Worm (Caenorhabditis elegans): ENCODE measurements around the gene sre-38.

Gene sre-38

DNA sequence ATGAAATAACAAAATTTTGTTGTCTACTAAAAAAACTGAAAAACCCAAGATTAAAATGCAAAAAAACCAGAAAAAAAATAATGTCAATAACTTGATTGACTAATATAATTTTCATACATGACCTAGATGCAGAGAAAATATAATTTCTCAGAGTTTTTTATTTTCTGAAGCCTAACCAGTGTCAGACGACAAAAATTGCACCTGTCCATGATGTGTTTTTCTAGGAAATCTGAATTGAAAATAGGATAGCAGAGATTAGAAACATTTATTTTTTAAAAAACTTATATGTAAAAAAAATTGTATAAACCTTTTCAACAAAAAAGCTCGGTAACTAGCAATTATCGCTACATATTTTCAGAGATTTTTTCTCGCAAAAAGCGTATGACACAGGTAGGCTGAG lies 39.4 kb upstream of the sre-38 start:
- no peak for TF ChIP-seq F10B5.3 (tag; optimal IDR thresholded peaks at IDR 0.05)
- TF ChIP-seq rbr-2 (tag; optimal IDR thresholded peaks at IDR 0.05) = no peak
- TF ChIP-seq snpc-4 (tag; optimal IDR thresholded peaks at IDR 0.05) = no peak
- no peak for TF ChIP-seq set-16 (GFP tag; IDR thresholded peaks at IDR 0.05)
- no peak for TF ChIP-seq tra-1 (GFP tag; IDR thresholded peaks at IDR 0.05)
- TF ChIP-seq hlh-11 (tag; optimal IDR thresholded peaks at IDR 0.05) = no peak
- no peak for TF ChIP-seq daf-19 (GFP tag; conservative IDR thresholded peaks at IDR 0.05)
- TF ChIP-seq lin-38 (GFP tag; IDR thresholded peaks at IDR 0.05) = no peak
- no peak for TF ChIP-seq arid-1 (GFP tag; conservative IDR thresholded peaks at IDR 0.05)
- TF ChIP-seq nhr-25 (tag; optimal IDR thresholded peaks at IDR 0.05; ENCODE audit: borderline replicate concordance, insufficient read depth) = no peak
- TF ChIP-seq ceh-32 (tag; optimal IDR thresholded peaks at IDR 0.05; ENCODE audit: poor library complexity) = no peak
- TF ChIP-seq daf-12 (tag; optimal IDR thresholded peaks at IDR 0.05) = no peak
- no peak for TF ChIP-seq madf-9 (GFP tag; conservative IDR thresholded peaks at IDR 0.05)
- TF ChIP-seq Y48G9A.11 (GFP tag; IDR thresholded peaks at IDR 0.05) = no peak

DNA sequence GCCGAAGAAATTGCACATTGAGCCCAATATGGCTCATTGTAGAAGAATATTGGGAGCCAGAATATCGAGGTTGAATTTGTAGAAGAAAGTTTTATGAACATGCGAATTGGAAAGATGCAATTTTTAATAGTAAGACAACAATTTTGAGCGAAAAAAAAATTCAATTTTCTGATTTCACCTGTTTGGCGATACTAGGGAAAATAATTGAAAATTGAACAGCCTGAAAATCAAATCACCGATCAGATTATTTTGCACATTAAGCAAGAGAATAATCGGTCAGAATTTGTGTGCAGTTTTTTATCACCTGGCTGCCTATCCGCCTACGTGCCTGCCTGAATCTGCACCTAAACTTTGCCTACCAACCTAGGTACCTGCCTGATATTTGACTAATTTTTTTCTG lies 36.9 kb upstream of the sre-38 start, which contains the start of gene sre-26:
Gene sre-26 (minus strand): TSS at position 101 of the 400 bp plus-strand sequence.
- TF ChIP-seq R02D3.7 (tag; optimal IDR thresholded peaks at IDR 0.05) = no peak
- no peak for TF ChIP-seq unc-130 (GFP tag; optimal IDR thresholded peaks at IDR 0.05)
- no peak for TF ChIP-seq mxl-2 (GFP tag; conservative IDR thresholded peaks at IDR 0.05)
- TF ChIP-seq daf-16 (GFP tag; optimal IDR thresholded peaks at IDR 0.05) = no peak
- TF ChIP-seq daf-16 (tag; optimal IDR thresholded peaks at IDR 0.05) = no peak
- TF ChIP-seq attf-4 (tag; optimal IDR thresholded peaks at IDR 0.05) = no peak
- no peak for TF ChIP-seq aha-1 (tag)
- no peak for TF ChIP-seq tag-97 (GFP tag; IDR thresholded peaks at IDR 0.05)
- no peak for TF ChIP-seq daf-19 (GFP tag; conservative IDR thresholded peaks at IDR 0.05)
- TF ChIP-seq nhr-41 (GFP tag; IDR thresholded peaks at IDR 0.05) = no peak
- no peak for TF ChIP-seq lsy-2 (tag; optimal IDR thresholded peaks at IDR 0.05)
- TF ChIP-seq Y5F2A.4 (GFP tag; optimal IDR thresholded peaks at IDR 0.05) = no peak
- no peak for TF ChIP-seq nhr-25 (tag; optimal IDR thresholded peaks at IDR 0.05; ENCODE audit: borderline replicate concordance, insufficient read depth)
- TF ChIP-seq ces-1 (GFP tag; optimal IDR thresholded peaks at IDR 0.05) = no peak
- no peak for TF ChIP-seq F10B5.3 (tag; optimal IDR thresholded peaks at IDR 0.05)
- TF ChIP-seq nhr-48 (tag; optimal IDR thresholded peaks at IDR 0.05) = no peak
- TF ChIP-seq nhr-111 (GFP tag; optimal IDR thresholded peaks at IDR 0.05) = no peak
- TF ChIP-seq jun-1 (tag; optimal IDR thresholded peaks at IDR 0.05) = no peak
- TF ChIP-seq nhr-237 (tag; optimal IDR thresholded peaks at IDR 0.05) = no peak
- no peak for TF ChIP-seq mep-1 (tag; optimal IDR thresholded peaks at IDR 0.05)
- no peak for TF ChIP-seq nhr-11 (tag; optimal IDR thresholded peaks at IDR 0.05)

ce11 chrII:12425644-12426222 lies 31.6 kb upstream of the sre-38 start, which contains the start of gene daf-22:
TSS of gene daf-22 (minus strand) at chrII:12425694.
- TF ChIP-seq D1046.2 (GFP tag; IDR thresholded peaks at IDR 0.05) = no peak
- TF ChIP-seq nhr-6 (tag; optimal IDR thresholded peaks at IDR 0.05) = peak; percentile 36
- no peak for TF ChIP-seq dmd-8 (GFP tag; IDR thresholded peaks at IDR 0.05)
- TF ChIP-seq mes-2 (tag; optimal IDR thresholded peaks at IDR 0.05; ENCODE audit: poor library complexity, severe bottlenecking) = peak; percentile 45
- peak; percentile 93 for TF ChIP-seq dve-1 (tag; optimal IDR thresholded peaks at IDR 0.05; ENCODE audit: insufficient read depth)
- peak; percentile 100 for TF ChIP-seq nhr-28 (tag; optimal IDR thresholded peaks at IDR 0.05)
- peak; percentile 70 for TF ChIP-seq hlh-11 (tag; optimal IDR thresholded peaks at IDR 0.05)
- peak; percentile 6 for TF ChIP-seq nhr-102 (tag; optimal IDR thresholded peaks at IDR 0.05)
- TF ChIP-seq F49E8.2 (tag; optimal IDR thresholded peaks at IDR 0.05; ENCODE audit: borderline replicate concordance) = no peak
- peak; percentile 76 for TF ChIP-seq pqm-1 (tag; optimal IDR thresholded peaks at IDR 0.05)
- no peak for TF ChIP-seq lin-15B (tag; optimal IDR thresholded peaks at IDR 0.05)
- peak in 1 of 2 experiments; percentile 40 for TF ChIP-seq lsy-2 (tag; optimal IDR thresholded peaks at IDR 0.05)
- TF ChIP-seq cey-2 (tag; optimal IDR thresholded peaks at IDR 0.05; ENCODE audit: borderline replicate concordance, insufficient read depth) = peak; percentile 40
- peak; percentile 53 for TF ChIP-seq mep-1 (tag; optimal IDR thresholded peaks at IDR 0.05)
- TF ChIP-seq dmd-6 (GFP tag; IDR thresholded peaks at IDR 0.05) = peak; percentile 74
- no peak for TF ChIP-seq egl-43 (GFP tag; IDR thresholded peaks at IDR 0.05)
- TF ChIP-seq zfp-2 (tag; optimal IDR thresholded peaks at IDR 0.05) = no peak
- TF ChIP-seq nhr-77 (tag; optimal IDR thresholded peaks at IDR 0.05) = peak; percentile 72
- no peak for TF ChIP-seq daf-16 (GFP tag; optimal IDR thresholded peaks at IDR 0.05)
- TF ChIP-seq daf-16 (tag; optimal IDR thresholded peaks at IDR 0.05) = peak; percentile 75
